Fruit fly (Drosophila melanogaster) whole organism, adult: Measurements from ENCODE around the gene poe.

Experiments used
- CG14711 ChIP-seq: fragments of 200-800 bp; sonication (Bioruptor generic); optimal IDR thresholded peaks from 2 replicates; lab custom pipeline; 2018; ENCODE audit warnings: missing biosample characterization, mild to moderate bottlenecking, missing genetic modification characterization, moderate library complexity
- CG1620 ChIP-seq: fragments of 200-800 bp; sonication (Bioruptor generic); optimal IDR thresholded peaks from 2 replicates; lab custom pipeline; 2016; ENCODE audit warnings: missing biosample characterization, missing genetic modification characterization
- CG33017 ChIP-seq: fragments of 200-800 bp; sonication (Bioruptor generic); optimal IDR thresholded peaks from 2 replicates; lab custom pipeline; 2018; ENCODE audit warnings: missing biosample characterization, mild to moderate bottlenecking, missing genetic modification characterization, moderate library complexity
- CG5204 ChIP-seq: fragments of 200-800 bp; sonication (Bioruptor generic); optimal IDR thresholded peaks from 2 replicates; lab custom pipeline; 2016; ENCODE audit warnings: missing biosample characterization, missing genetic modification characterization
- CG7045 ChIP-seq: fragments of 200-800 bp; sonication (Bioruptor generic); optimal IDR thresholded peaks from 2 replicates; lab custom pipeline; 2017; ENCODE audit warnings: missing biosample characterization, mild to moderate bottlenecking, missing genetic modification characterization
- Crg-1 ChIP-seq: fragments of 200-800 bp; sonication (Bioruptor generic); optimal IDR thresholded peaks from 2 replicates; lab custom pipeline; 2016; ENCODE audit warnings: missing biosample characterization, missing genetic modification characterization
- bab1 ChIP-seq: fragments of 200-800 bp; sonication (Bioruptor generic); optimal IDR thresholded peaks from 3 replicates; lab custom pipeline; 2019; ENCODE audit warnings: missing biosample characterization, mild to moderate bottlenecking, missing genetic modification characterization, moderate library complexity
- cic ChIP-seq: fragments of 200-800 bp; sonication (Bioruptor generic); optimal IDR thresholded peaks from 2 replicates; lab custom pipeline; 2017; ENCODE audit warnings: missing biosample characterization, mild to moderate bottlenecking, missing genetic modification characterization, moderate library complexity
- ovo ChIP-seq: fragments of 200-800 bp; sonication (Bioruptor generic); optimal IDR thresholded peaks from 2 replicates; lab custom pipeline; 2016; ENCODE audit warnings: missing biosample characterization, missing genetic modification characterization
- tj ChIP-seq: fragments of 200-800 bp; sonication (Bioruptor generic); optimal IDR thresholded peaks from 3 replicates; lab custom pipeline; 2017; ENCODE audit warnings: missing biosample characterization, mild to moderate bottlenecking, missing genetic modification characterization, moderate library complexity
- toe ChIP-seq: fragments of 200-800 bp; sonication (Bioruptor generic); optimal IDR thresholded peaks from 2 replicates; lab custom pipeline; 2016; ENCODE audit warnings: missing biosample characterization, missing genetic modification characterization

DNA sequence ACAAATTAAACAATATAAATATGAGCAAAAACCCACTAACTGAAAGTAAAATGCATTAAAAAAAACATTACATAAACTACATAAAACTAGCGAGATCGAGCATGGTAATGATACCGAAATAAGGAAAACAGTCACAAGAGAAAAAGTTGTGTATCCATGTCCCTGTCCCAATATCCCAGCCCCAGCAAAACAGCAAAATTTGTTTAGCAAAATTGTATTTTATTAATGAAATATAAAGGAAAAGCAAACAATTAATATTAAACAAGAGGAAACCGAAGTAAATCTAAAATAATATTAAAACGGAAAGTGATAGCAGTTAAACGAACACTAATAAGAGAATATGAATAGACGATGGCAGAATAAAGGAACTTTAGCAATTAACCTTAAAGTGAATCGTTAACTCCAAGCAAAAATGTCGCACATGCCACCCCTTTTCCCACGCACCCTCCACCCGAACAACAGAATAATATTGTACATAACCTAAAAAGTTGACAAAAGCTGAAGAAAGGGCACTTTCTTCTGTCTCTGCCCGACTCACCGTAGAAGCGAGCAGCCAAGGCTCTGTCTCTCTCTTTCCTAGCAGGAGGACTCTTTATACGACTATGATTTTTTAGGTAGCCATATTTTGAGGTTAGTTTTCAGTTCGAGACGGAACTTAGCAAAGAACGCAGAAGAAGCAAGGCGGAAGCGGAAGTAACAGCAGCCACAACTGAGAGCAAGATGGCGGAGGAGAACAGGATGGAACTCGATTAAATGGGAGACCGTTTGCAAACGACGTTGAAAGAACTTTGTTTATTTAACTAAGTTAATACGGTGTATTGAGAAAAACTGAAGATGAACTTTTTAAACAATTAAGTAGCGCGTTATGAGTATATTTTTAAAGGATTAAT is 39.4 kb upstream of the poe start:
- TF ChIP-seq toe (no peak), ovo (no peak), bab1 (GFP tag; lab: Kevin White, UChicago) (no peak), tj (GFP tag; lab: Kevin White, UChicago) (no peak), CG5204 (GFP tag; lab: Kevin White, UChicago) (no peak), CG7045 (no peak), CG14711 (tag; lab: Kevin White, UChicago) (no peak), cic (GFP tag; lab: Kevin White, UChicago) (no peak), CG33017 (tag; lab: Kevin White, UChicago) (no peak), CG1620 (GFP tag; lab: Kevin White, UChicago) (no peak), Crg-1 (GFP tag; lab: Kevin White, UChicago) (no peak)
